Worm (Caenorhabditis elegans): ENCODE results near the gene F28F8.9.

F28F8.9 gene

ce11 chrV:15590183-15590667 is 11.8 kb upstream of the F28F8.9 start, which contains the start of gene F28F8.7 (continued):
- peak; percentile 78 for TF ChIP-seq grh-1 (GFP tag; IDR thresholded peaks at IDR 0.05)
- TF ChIP-seq isw-1 (GFP tag; IDR thresholded peaks at IDR 0.05) = peak; percentile 53
- peak; percentile 74 for TF ChIP-seq ceh-88 (GFP tag; IDR thresholded peaks at IDR 0.05)
- TF ChIP-seq F16B12.6 (tag; optimal IDR thresholded peaks at IDR 0.05) = peak; percentile 20

- TF ChIP-seq lsy-2 (tag; optimal IDR thresholded peaks at IDR 0.05) = peak in 1 of 2 experiments; percentile 5
- peak; percentile 33 for TF ChIP-seq rnt-1 (tag; optimal IDR thresholded peaks at IDR 0.05)
Observed at ce11 chrV:15585744-15586143, 7.3 kb upstream of the F28F8.9 start.

DNA sequence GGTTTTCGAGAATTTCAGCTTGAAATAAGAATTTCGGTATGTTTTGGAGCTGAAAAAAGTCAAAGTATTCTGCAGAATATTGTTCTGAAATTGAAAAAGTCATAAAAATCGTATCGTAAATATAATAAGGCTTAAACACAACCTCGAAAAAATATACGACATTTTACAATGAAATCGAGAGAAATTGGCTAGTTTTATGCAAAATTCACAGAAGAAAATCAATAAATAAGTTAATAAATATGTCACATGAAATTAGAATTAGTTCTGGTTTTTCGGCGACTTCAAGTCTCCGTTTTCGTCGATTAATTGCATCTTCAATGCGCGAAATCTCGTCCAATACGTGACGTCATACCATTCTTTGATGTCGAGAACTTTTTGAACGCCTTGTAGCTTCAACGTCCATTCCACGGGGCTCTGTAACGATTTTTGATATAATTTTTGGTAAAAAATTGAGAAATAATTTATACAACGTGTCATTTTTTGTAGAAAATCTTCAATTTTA is 1.0 kb downstream of the F28F8.9 start, which contains the start of gene atx-3:
Gene atx-3, minus strand, starts transcription at position 51 of the 502 bp plus-strand sequence.
- TF ChIP-seq nhr-85 (tag) (peak; percentile 54), mab-9 (GFP tag; IDR thresholded peaks at IDR 0.05) (no peak), efl-1 (optimal IDR thresholded peaks at IDR 0.05) (no peak), efl-1 (GFP tag; optimal IDR thresholded peaks at IDR 0.05 in 1 of 2) (peak in 1 of 2 experiments; percentile 4), blmp-1 (tag; optimal IDR thresholded peaks at IDR 0.05) (peak; percentile 56), elt-3 (tag; optimal IDR thresholded peaks at IDR 0.05) (peak in 1 of 6 experiments; percentile 19)

DNA sequence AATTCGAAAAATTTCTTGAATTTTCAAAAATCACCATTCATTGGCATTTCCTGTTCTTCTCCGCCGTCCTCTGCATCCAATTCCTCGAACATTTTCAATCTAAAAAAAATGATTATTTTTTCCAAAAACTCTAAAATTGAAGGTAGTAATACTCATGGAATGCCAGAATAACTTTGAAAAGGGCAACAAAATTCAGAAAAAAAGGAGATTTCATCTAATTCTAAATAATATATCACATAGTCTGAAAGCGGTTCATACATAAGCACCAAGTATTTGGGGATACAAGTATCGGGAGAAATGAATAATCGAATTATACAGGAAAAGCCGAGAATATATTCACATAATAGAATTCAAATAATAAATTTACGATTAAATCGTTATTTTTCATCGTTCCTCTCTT is 3.2 kb downstream of the F28F8.9 start, which contains the start of gene mdt-28:
Gene mdt-28, minus strand, starts transcription at position 101 of the 400 bp plus-strand sequence.
- TF ChIP-seq nhr-19 (GFP tag; conservative IDR thresholded peaks at IDR 0.05) = no peak
- no peak for TF ChIP-seq ets-5 (GFP tag; IDR thresholded peaks at IDR 0.05)
- no peak for TF ChIP-seq nhr-84 (tag; optimal IDR thresholded peaks at IDR 0.05)
- no peak for TF ChIP-seq egl-13 (tag; optimal IDR thresholded peaks at IDR 0.05)

DNA sequence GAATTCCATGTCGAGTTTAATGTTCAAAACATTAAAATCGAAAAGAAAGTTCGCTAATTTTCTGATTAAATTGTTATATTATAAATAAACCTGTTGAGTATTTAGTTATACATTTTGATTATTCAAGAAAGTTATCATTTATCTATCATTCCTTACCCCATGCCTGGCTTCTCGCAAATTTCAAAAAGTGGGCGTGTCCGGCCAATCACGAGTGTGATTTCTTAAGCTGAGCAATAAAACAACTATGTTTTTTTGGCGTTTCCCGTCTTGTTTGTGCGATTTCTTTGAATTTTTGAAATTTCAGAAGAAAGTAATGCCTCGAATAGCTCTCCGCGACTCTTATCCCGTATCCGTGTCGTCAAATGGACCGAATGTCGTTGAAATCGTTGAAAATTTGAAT is 5.9 kb downstream of the F28F8.9 start, which contains the start of gene fbxa-94:
Gene fbxa-94, plus strand, starts transcription at position 301 of the 400 bp plus-strand sequence.
- TF ChIP-seq fkh-4 (tag; optimal IDR thresholded peaks at IDR 0.05; ENCODE audit: borderline replicate concordance) = no peak
- TF ChIP-seq isw-1 (GFP tag; IDR thresholded peaks at IDR 0.05) = no peak
- no peak for TF ChIP-seq F16B12.6 (tag; optimal IDR thresholded peaks at IDR 0.05)
- no peak for TF ChIP-seq nhr-12 (tag; optimal IDR thresholded peaks at IDR 0.05)
- no peak for TF ChIP-seq mep-1 (tag; optimal IDR thresholded peaks at IDR 0.05)
- no peak for TF ChIP-seq unc-86 (tag; optimal IDR thresholded peaks at IDR 0.05)
- TF ChIP-seq nhr-77 (tag; optimal IDR thresholded peaks at IDR 0.05) = no peak
- TF ChIP-seq hpl-2 (GFP tag; optimal IDR thresholded peaks at IDR 0.05) = no peak
- TF ChIP-seq ama-1 (optimal IDR thresholded peaks at IDR 0.05) = no peak
- no peak for TF ChIP-seq lin-14 (GFP tag; optimal IDR thresholded peaks at IDR 0.05)
- no peak for TF ChIP-seq tbx-2 (tag; optimal IDR thresholded peaks at IDR 0.05)
- no peak for TF ChIP-seq mef-2 (tag; optimal IDR thresholded peaks at IDR 0.05)
- no peak for TF ChIP-seq sox-4 (tag; optimal IDR thresholded peaks at IDR 0.05)
- TF ChIP-seq ceh-90 (tag; optimal IDR thresholded peaks at IDR 0.05) = no peak
- no peak for TF ChIP-seq efl-1 (optimal IDR thresholded peaks at IDR 0.05)
- TF ChIP-seq efl-1 (GFP tag; optimal IDR thresholded peaks at IDR 0.05 in 1 of 2) = no peak
- TF ChIP-seq xbp-1 (tag; optimal IDR thresholded peaks at IDR 0.05) = no peak
- TF ChIP-seq mdl-1 (tag; optimal IDR thresholded peaks at IDR 0.05) = no peak
- TF ChIP-seq unc-98 (GFP tag; IDR thresholded peaks at IDR 0.05) = no peak

- no peak for TF ChIP-seq Y116A8C.19 (tag; optimal IDR thresholded peaks at IDR 0.05; ENCODE audit: borderline replicate concordance)
- no peak for TF ChIP-seq efl-1 (optimal IDR thresholded peaks at IDR 0.05)
- TF ChIP-seq efl-1 (GFP tag; optimal IDR thresholded peaks at IDR 0.05 in 1 of 2) = no peak
- TF ChIP-seq unc-86 (tag; optimal IDR thresholded peaks at IDR 0.05) = no peak
- no peak for TF ChIP-seq dpl-1 (GFP tag; optimal IDR thresholded peaks at IDR 0.05)
- no peak for TF ChIP-seq fkh-4 (tag; optimal IDR thresholded peaks at IDR 0.05; ENCODE audit: borderline replicate concordance)
- no peak for TF ChIP-seq skn-1 (tag; optimal IDR thresholded peaks at IDR 0.05)
- no peak for TF ChIP-seq lin-35 (GFP tag; optimal IDR thresholded peaks at IDR 0.05)
- no peak for TF ChIP-seq grh-1 (GFP tag; IDR thresholded peaks at IDR 0.05)
- TF ChIP-seq nhr-77 (tag; optimal IDR thresholded peaks at IDR 0.05) = no peak
- no peak for TF ChIP-seq mab-9 (GFP tag; IDR thresholded peaks at IDR 0.05)
- TF ChIP-seq ets-5 (GFP tag; IDR thresholded peaks at IDR 0.05) = no peak
- TF ChIP-seq fos-1 (tag; optimal IDR thresholded peaks at IDR 0.05) = no peak
- TF ChIP-seq F16B12.6 (tag; optimal IDR thresholded peaks at IDR 0.05) = no peak
- no peak for TF ChIP-seq nhr-237 (tag; optimal IDR thresholded peaks at IDR 0.05)
Observed at ce11 chrV:15571006-15571526, 7.4 kb downstream of the F28F8.9 start, which contains the start of gene fbxa-95. fbxa-95 (plus strand) TSS chrV:15571476.
